Fruit fly (Drosophila melanogaster): ENCODE data around the gene Keap1.

The Keap1 gene

dm6 chr3R:17060244-17060664 is 19.5 kb downstream of the Keap1 start (continued):
- TF ChIP-seq pho (GFP tag; optimal IDR thresholded peaks at IDR 0.05): peak; percentile 24
- TF ChIP-seq CG14710 (tag; optimal IDR thresholded peaks at IDR 0.05): peak; percentile 48
- TF ChIP-seq CG12942 (GFP tag; optimal IDR thresholded peaks at IDR 0.05): peak; percentile 30
- TF ChIP-seq bsh (GFP tag; optimal IDR thresholded peaks at IDR 0.05): peak; percentile 49 to 53
- TF ChIP-seq CG17361 (GFP tag; IDR thresholded peaks at IDR 0.05): peak; percentile 86
- TF ChIP-seq trem (tag; optimal IDR thresholded peaks at IDR 0.05): peak; percentile 18
- no peak for TF ChIP-seq E2f2 (GFP tag; IDR thresholded peaks at IDR 0.05)
- peak; percentile 66; the same call in 1 of the 2 replicates for TF ChIP-seq Xrp1 (GFP tag; IDR thresholded peaks at IDR 0.05)
- TF ChIP-seq CG15601 (tag; optimal IDR thresholded peaks at IDR 0.05): peak; percentile 25
- TF ChIP-seq Blimp-1 (GFP tag; optimal IDR thresholded peaks at IDR 0.05): peak; percentile 50
- TF ChIP-seq row (GFP tag; IDR thresholded peaks at IDR 0.05): peak; percentile 61
- TF ChIP-seq lmd (GFP tag; IDR thresholded peaks at IDR 0.05): peak; percentile 43
- no peak for TF ChIP-seq Tbp (GFP tag; optimal IDR thresholded peaks at IDR 0.05)
- TF ChIP-seq CG1233 (GFP tag; optimal IDR thresholded peaks at IDR 0.05): peak; percentile 30
- TF ChIP-seq Sry-δ (GFP tag; optimal IDR thresholded peaks at IDR 0.05): no peak
- no peak for TF ChIP-seq CG33213 (GFP tag; optimal IDR thresholded peaks at IDR 0.05)
- TF ChIP-seq CG16863 (GFP tag; optimal IDR thresholded peaks at IDR 0.05): peak; percentile 44
- TF ChIP-seq ara (GFP tag; IDR thresholded peaks at IDR 0.05): no peak
- TF ChIP-seq CG17328 (GFP tag; IDR thresholded peaks at IDR 0.05): peak; percentile 21; the same call in 1 of the 2 replicates
- TF ChIP-seq Aef1 (GFP tag; IDR thresholded peaks at IDR 0.05): peak; percentile 17; the same call in 1 of the 3 replicates
- TF ChIP-seq Ets65A (GFP tag): peak; percentile 83
- TF ChIP-seq gcm (GFP tag; optimal IDR thresholded peaks at IDR 0.05): peak; percentile 7
- TF ChIP-seq CG6254 (GFP tag; optimal IDR thresholded peaks at IDR 0.05): peak; percentile 21
- peak; percentile 33 for TF ChIP-seq pum (GFP tag; optimal IDR thresholded peaks at IDR 0.05)
- TF ChIP-seq D (optimal IDR thresholded peaks at IDR 0.05): no peak
- peak; percentile 44 for TF ChIP-seq D (GFP tag; optimal IDR thresholded peaks at IDR 0.05)
- TF ChIP-seq zfh2 (GFP tag; optimal IDR thresholded peaks at IDR 0.05): peak; percentile 37
- peak; percentile 35 for TF ChIP-seq Usf (GFP tag; optimal IDR thresholded peaks at IDR 0.05)
- TF ChIP-seq trh (GFP tag; optimal IDR thresholded peaks at IDR 0.05): no peak
- TF ChIP-seq Bteb2 (GFP tag; optimal IDR thresholded peaks at IDR 0.05): peak; percentile 27
- no peak for TF ChIP-seq Lhr (GFP tag; optimal IDR thresholded peaks at IDR 0.05)
- TF ChIP-seq CG2712 (tag; optimal IDR thresholded peaks at IDR 0.05): peak; percentile 63
- peak; percentile 51 for TF ChIP-seq Hmr (GFP tag; optimal IDR thresholded peaks at IDR 0.05)
- TF ChIP-seq HLH3B (GFP tag; IDR thresholded peaks at IDR 0.05): 0 out of 2 replicates have a peak, but pooled peaks have one; percentile 25
- TF ChIP-seq CG12299 (tag; optimal IDR thresholded peaks at IDR 0.05): no peak
- peak; percentile 66 for TF ChIP-seq phol (tag; optimal IDR thresholded peaks at IDR 0.05)
- peak; percentile 52 for TF ChIP-seq CG8290 (GFP tag; optimal IDR thresholded peaks at IDR 0.05)
- peak in 1 of 2 experiments; percentile 87 for TF ChIP-seq CG8290 (tag; optimal IDR thresholded peaks at IDR 0.05)
- TF ChIP-seq fru (optimal IDR thresholded peaks at IDR 0.05): no peak
- TF ChIP-seq hb (GFP tag; IDR thresholded peaks at IDR 0.05; ENCODE audit: partially characterized antibody): no peak
- no peak for TF ChIP-seq Lim3 (GFP tag; IDR thresholded peaks at IDR 0.05)
- TF ChIP-seq repo (GFP tag; optimal IDR thresholded peaks at IDR 0.05): no peak
- TF ChIP-seq kay (GFP tag; optimal IDR thresholded peaks at IDR 0.05): no peak
- no peak for TF ChIP-seq bbx (GFP tag; IDR thresholded peaks at IDR 0.05; ENCODE audit: partially characterized antibody)
- peak; percentile 73 for TF ChIP-seq nmo (GFP tag; optimal IDR thresholded peaks at IDR 0.05)
- TF ChIP-seq mld (GFP tag; IDR thresholded peaks at IDR 0.05; ENCODE audit: partially characterized antibody): no peak
- peak; percentile 30 for TF ChIP-seq nerfin-1 (tag; optimal IDR thresholded peaks at IDR 0.05)
- TF ChIP-seq Oli (tag; optimal IDR thresholded peaks at IDR 0.05): peak; percentile 71
- TF ChIP-seq Ssrp (tag; optimal IDR thresholded peaks at IDR 0.05): peak; percentile 66
- TF ChIP-seq scrt (GFP tag; optimal IDR thresholded peaks at IDR 0.05): peak; percentile 3
- TF ChIP-seq CG2120 (GFP tag; optimal IDR thresholded peaks at IDR 0.05): peak; percentile 63
- TF ChIP-seq CG12236 (GFP tag; optimal IDR thresholded peaks at IDR 0.05): peak; percentile 32

All from whole organism, embryonic.